Worm (Caenorhabditis elegans) whole organism, early embryonic: ENCODE data around the gene rbm-22.

Experiments used
- B0310.2 ChIP-seq: sonication (generic microtip); optimal IDR thresholded peaks from 2 replicates; lab custom pipeline; 2016; ENCODE audit warnings: mild to moderate bottlenecking, missing genetic modification characterization, missing compliant biosample characterization
- F13C5.2 ChIP-seq: sonication (generic microtip); optimal IDR thresholded peaks from 2 replicates; lab custom pipeline; 2017; ENCODE audit warnings: mild to moderate bottlenecking, missing genetic modification characterization, inconsistent platforms, missing compliant biosample characterization
- aly-1 ChIP-seq: sonication (generic microtip); optimal IDR thresholded peaks from 2 replicates; lab custom pipeline; 2016; ENCODE audit warnings: missing genetic modification characterization, missing compliant biosample characterization
- ama-1 ChIP-seq: fragments of 150-350 bp; optimal IDR thresholded peaks from 2 replicates; lab custom pipeline; 2014
- ceh-13 ChIP-seq: fragments of 200-800 bp; sonication (Bioruptor generic); optimal IDR thresholded peaks from 2 replicates; lab custom pipeline; 2018; ENCODE audit warnings: mild to moderate bottlenecking, missing genetic modification characterization, missing compliant biosample characterization
- ceh-36 ChIP-seq: sonication (generic microtip); optimal IDR thresholded peaks from 2 replicates; lab custom pipeline; 2016; ENCODE audit warnings: missing genetic modification characterization, inconsistent platforms, missing compliant biosample characterization
- ets-7 ChIP-seq: sonication (generic microtip); optimal IDR thresholded peaks from 2 replicates; lab custom pipeline; 2016; ENCODE audit warnings: missing genotype, missing genetic modification characterization, missing compliant biosample characterization
- flt-1 ChIP-seq: fragments of 200-800 bp; sonication (Bioruptor generic); IDR thresholded peaks from 2 replicates; pipeline ENCODE4 v1.3.6; 2022; ENCODE audit warnings: missing genetic modification characterization, missing compliant biosample characterization
- hmbx-1 ChIP-seq: sonication (generic microtip); optimal IDR thresholded peaks from 2 replicates; lab custom pipeline; 2016; ENCODE audit warnings: mild to moderate bottlenecking, missing genetic modification characterization, missing compliant biosample characterization
- hmg-4 ChIP-seq: fragments of 200-800 bp; sonication (Bioruptor generic); optimal IDR thresholded peaks from 2 replicates; lab custom pipeline; 2018; ENCODE audit warnings: mild to moderate bottlenecking, missing genetic modification characterization, missing compliant biosample characterization
- hnd-1 ChIP-seq: sonication (generic microtip); optimal IDR thresholded peaks from 2 replicates; lab custom pipeline; 2016; ENCODE audit warnings: missing genetic modification characterization, missing compliant biosample characterization
- pes-1 ChIP-seq: fragments of 200-800 bp; sonication (Bioruptor generic); IDR thresholded peaks from 2 replicates; pipeline ENCODE4 v1.3.6; 2022; ENCODE audit warnings: missing genetic modification reagents, missing genetic modification characterization, missing compliant biosample characterization
- scrt-1 ChIP-seq: fragments of 200-800 bp; sonication (Bioruptor generic); IDR thresholded peaks from 2 replicates; pipeline ENCODE4 v1.3.6; 2022; ENCODE audit warnings: missing genetic modification characterization, missing compliant biosample characterization
- sea-1 ChIP-seq: fragments of 200-800 bp; sonication (Bioruptor generic); conservative IDR thresholded peaks from 2 replicates; pipeline ENCODE4 v1.3.6; 2022; ENCODE audit warnings: missing genetic modification characterization, missing compliant biosample characterization
- tbx-11 ChIP-seq: fragments of 200-800 bp; sonication (Bioruptor generic); IDR thresholded peaks from 2 replicates; pipeline ENCODE4 v1.3.6; 2022; ENCODE audit warnings: missing genetic modification characterization, missing compliant biosample characterization
- tbx-37 ChIP-seq: fragments of 200-800 bp; sonication (Bioruptor generic); conservative IDR thresholded peaks from 2 replicates; pipeline ENCODE4 v1.3.6; 2022; ENCODE audit warnings: missing genetic modification reagents, missing genetic modification characterization, missing compliant biosample characterization
- tra-4 ChIP-seq: sonication (generic microtip); optimal IDR thresholded peaks from 2 replicates; lab custom pipeline; 2017; ENCODE audit warnings: missing genetic modification characterization, missing compliant biosample characterization

Gene rbm-22

DNA sequence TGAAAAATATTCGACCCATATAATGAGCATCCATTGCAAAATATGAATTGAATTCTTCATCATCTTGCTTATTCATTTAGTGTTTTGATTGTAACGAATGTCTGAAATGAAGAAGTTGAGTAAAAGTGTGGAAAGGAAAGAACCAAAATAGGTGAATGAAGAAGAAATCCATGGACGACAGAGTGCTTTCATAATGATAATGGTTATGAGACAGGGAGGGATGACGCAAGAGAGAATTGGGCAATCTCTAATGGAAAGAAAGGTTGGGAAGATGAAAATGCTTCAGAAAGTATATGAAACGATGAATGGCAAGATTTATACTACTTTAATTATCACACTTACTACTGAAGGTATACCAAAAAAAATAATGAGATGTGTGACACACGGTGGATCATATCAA is 43.1 kb downstream of the rbm-22 start, which contains the start of gene ZK596.3:
TSS of gene ZK596.3 (minus strand) at position 101 of the 400 bp plus-strand sequence.
- TF ChIP-seq B0310.2 (tag; lab: Kevin White, UChicago) (no peak), tbx-37 (no peak), flt-1 (GFP tag; lab: Robert Waterston, UW) (no peak), ets-7 (tag; lab: Kevin White, UChicago) (no peak), ama-1 (no peak), tra-4 (no peak)

DNA sequence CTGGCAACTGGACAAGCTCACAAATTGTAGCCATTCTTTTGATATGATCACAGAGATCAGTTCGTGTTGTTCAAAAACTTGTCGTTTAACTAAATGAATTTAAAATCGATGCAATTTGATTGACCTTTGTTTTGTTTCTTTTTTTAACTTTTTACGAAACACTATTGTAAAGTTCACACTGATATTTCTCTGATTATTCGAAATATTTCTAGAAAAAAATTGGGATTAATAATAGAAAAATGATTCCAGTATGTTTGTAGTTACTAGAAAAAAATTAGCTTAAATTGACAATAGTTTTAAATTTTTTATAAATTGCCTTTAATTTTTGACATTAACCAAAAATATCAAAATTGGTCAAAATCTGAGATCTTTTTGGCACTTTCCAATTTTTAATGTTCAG is 48.0 kb downstream of the rbm-22 start, which contains the start of gene ZK596.2:
TSS of gene ZK596.2 (minus strand) at position 101 of the 400 bp plus-strand sequence.
- TF ChIP-seq hmg-4 (GFP tag; lab: Kevin White, UChicago) (no peak), scrt-1 (GFP tag; lab: Robert Waterston, UW) (no peak), tbx-11 (GFP tag; lab: Robert Waterston, UW) (no peak), F13C5.2 (tag; lab: Kevin White, UChicago) (no peak), flt-1 (GFP tag; lab: Robert Waterston, UW) (no peak), ceh-36 (tag; lab: Kevin White, UChicago) (no peak), tbx-37 (no peak), aly-1 (tag; lab: Kevin White, UChicago) (no peak), hmbx-1 (tag; lab: Kevin White, UChicago) (no peak), B0310.2 (tag; lab: Kevin White, UChicago) (no peak), ceh-13 (GFP tag; lab: Kevin White, UChicago) (no peak), tra-4 (no peak), sea-1 (GFP tag; lab: Robert Waterston, UW) (no peak), pes-1 (GFP tag; lab: Robert Waterston, UW) (no peak), ets-7 (tag; lab: Kevin White, UChicago) (no peak)

DNA sequence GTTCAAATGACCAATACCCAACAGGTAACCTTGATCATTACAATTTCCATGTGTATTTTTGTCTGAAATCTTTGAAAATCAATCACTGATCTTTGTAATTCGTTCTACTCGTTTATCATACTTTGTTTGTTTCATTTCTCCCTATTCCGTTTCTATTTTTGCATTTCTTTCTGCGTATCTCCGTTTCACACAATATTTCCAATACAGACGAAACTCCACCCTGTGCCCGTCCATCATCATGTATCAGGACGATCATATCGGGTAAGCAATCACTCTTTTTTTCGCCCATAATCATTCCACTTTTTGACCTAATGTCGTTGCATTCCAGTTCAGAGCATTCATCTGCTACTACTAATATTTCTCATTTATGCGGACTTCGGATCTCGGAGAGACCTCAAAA is 48.5 kb downstream of the rbm-22 start, which contains the start of gene pyk-2:
TSS of gene pyk-2 (plus strand) at position 206 of the 400 bp plus-strand sequence.
- TF ChIP-seq tbx-37, result no peak
- TF ChIP-seq F13C5.2 (tag; lab: Kevin White, UChicago), result no peak
- TF ChIP-seq hmbx-1 (tag; lab: Kevin White, UChicago), result no peak
- TF ChIP-seq hnd-1, result no peak
- TF ChIP-seq tra-4, result no peak
- no peak for TF ChIP-seq flt-1 (GFP tag; lab: Robert Waterston, UW)
- no peak for TF ChIP-seq tbx-11 (GFP tag; lab: Robert Waterston, UW)
- no peak for TF ChIP-seq pes-1 (GFP tag; lab: Robert Waterston, UW)
- no peak for TF ChIP-seq hmg-4 (GFP tag; lab: Kevin White, UChicago)

DNA sequence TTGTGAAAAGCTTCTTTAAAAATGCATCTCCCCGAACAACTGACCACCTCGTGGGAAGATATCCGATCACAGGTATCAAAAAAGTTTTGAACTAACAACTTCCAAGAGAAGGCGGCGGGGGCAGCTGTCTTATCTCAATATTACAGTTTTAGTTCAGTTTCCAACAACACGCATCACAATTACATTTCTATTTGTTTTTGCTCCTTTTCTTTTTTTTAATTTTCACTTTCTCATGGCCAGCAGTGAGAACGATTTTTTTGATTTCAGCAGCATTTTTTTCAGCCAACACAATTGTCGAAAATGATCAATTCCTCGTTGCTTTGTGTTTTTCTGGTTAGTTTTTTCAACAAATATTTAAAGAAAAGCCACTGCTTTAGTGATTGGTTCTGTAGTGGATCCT is 51.9 kb downstream of the rbm-22 start, which contains the start of gene ZK593.2:
TSS of gene ZK593.2 (plus strand) at position 301 of the 400 bp plus-strand sequence.
- TF ChIP-seq pes-1 (GFP tag; lab: Robert Waterston, UW) (no peak), ets-7 (tag; lab: Kevin White, UChicago) (no peak), scrt-1 (GFP tag; lab: Robert Waterston, UW) (no peak), B0310.2 (tag; lab: Kevin White, UChicago) (no peak), ceh-13 (GFP tag; lab: Kevin White, UChicago) (no peak), hmbx-1 (tag; lab: Kevin White, UChicago) (no peak), tbx-37 (no peak), tbx-11 (GFP tag; lab: Robert Waterston, UW) (no peak), hmg-4 (GFP tag; lab: Kevin White, UChicago) (no peak), ama-1 (no peak), hnd-1 (no peak)
